Fruit fly (Drosophila melanogaster): ENCODE measurements around the gene CG31221.

The CG31221 gene

dm6 chr3R:19503058-19503682, 90.7 kb downstream of the CG31221 start (continued):
- TF ChIP-seq CG2120 (GFP tag; optimal IDR thresholded peaks at IDR 0.05) (peak; percentile 18), her (GFP tag; optimal IDR thresholded peaks at IDR 0.05) (no peak), Xrp1 (GFP tag; IDR thresholded peaks at IDR 0.05) (no peak), CG8290 (GFP tag; optimal IDR thresholded peaks at IDR 0.05) (no peak), CG8290 (tag; optimal IDR thresholded peaks at IDR 0.05) (peak; percentile 46 to 52), CG34224 (GFP tag; IDR thresholded peaks at IDR 0.05; ENCODE audit: partially characterized antibody) (no peak), Hmr (GFP tag; optimal IDR thresholded peaks at IDR 0.05) (no peak), CG2129 (GFP tag; IDR thresholded peaks at IDR 0.05; ENCODE audit: partially characterized antibody) (no peak), PHDP (tag; optimal IDR thresholded peaks at IDR 0.05) (peak; percentile 0), HLH3B (GFP tag; IDR thresholded peaks at IDR 0.05) (no peak; the same call in 1 of the 2 replicates), exex (tag; optimal IDR thresholded peaks at IDR 0.05) (no peak), crol (GFP tag; IDR thresholded peaks at IDR 0.05) (no peak), Mes4 (GFP tag; optimal IDR thresholded peaks at IDR 0.05) (no peak), CG16863 (GFP tag; optimal IDR thresholded peaks at IDR 0.05) (no peak), CG14050 (GFP tag; IDR thresholded peaks at IDR 0.05) (no peak), sqz (GFP tag; optimal IDR thresholded peaks at IDR 0.05) (no peak), NfI (GFP tag; optimal IDR thresholded peaks at IDR 0.05) (peak; percentile 11), CG2199 (GFP tag; IDR thresholded peaks at IDR 0.05) (no peak), D19B (GFP tag; optimal IDR thresholded peaks at IDR 0.05) (no peak), Elba2 (GFP tag; optimal IDR thresholded peaks at IDR 0.05) (no peak), Hr78 (GFP tag; optimal IDR thresholded peaks at IDR 0.05) (no peak), CG9797 (GFP tag; optimal IDR thresholded peaks at IDR 0.05) (no peak), Jarid2 (GFP tag; optimal IDR thresholded peaks at IDR 0.05) (no peak), lilli (GFP tag; optimal IDR thresholded peaks at IDR 0.05) (no peak), salm (tag; optimal IDR thresholded peaks at IDR 0.05) (no peak), Vsx1 (GFP tag; optimal IDR thresholded peaks at IDR 0.05) (no peak), CG11504 (tag; optimal IDR thresholded peaks at IDR 0.05) (peak; percentile 41), CG31441 (GFP tag; IDR thresholded peaks at IDR 0.05) (0 out of 2 replicates have a peak, but pooled peaks have one; percentile 28), CG32532 (GFP tag; IDR thresholded peaks at IDR 0.05) (no peak), pfk (GFP tag; optimal IDR thresholded peaks at IDR 0.05) (no peak), CG14710 (tag; optimal IDR thresholded peaks at IDR 0.05) (no peak), Sox102F (GFP tag; optimal IDR thresholded peaks at IDR 0.05) (peak; percentile 32), CG10431 (GFP tag; optimal IDR thresholded peaks at IDR 0.05) (no peak), CG18599 (GFP tag; optimal IDR thresholded peaks at IDR 0.05) (peak; percentile 17), Drgx (GFP tag; IDR thresholded peaks at IDR 0.05) (no peak), dmrt99B (tag; optimal IDR thresholded peaks at IDR 0.05) (peak; percentile 13), chm (GFP tag; IDR thresholded peaks at IDR 0.05) (no peak), CG6654 (GFP tag; optimal IDR thresholded peaks at IDR 0.05) (no peak), ro (GFP tag; IDR thresholded peaks at IDR 0.05) (no peak), Oli (tag; optimal IDR thresholded peaks at IDR 0.05) (peak; percentile 14), tgo (GFP tag; IDR thresholded peaks at IDR 0.05) (no peak), ci (GFP tag; IDR thresholded peaks at IDR 0.05) (0 out of 3 replicates have a peak, but pooled peaks have one; percentile 37), grau (tag; optimal IDR thresholded peaks at IDR 0.05) (peak; percentile 76), CG7839 (tag; optimal IDR thresholded peaks at IDR 0.05) (peak; percentile 9), Usf (GFP tag; optimal IDR thresholded peaks at IDR 0.05) (no peak), CG4360 (GFP tag; IDR thresholded peaks at IDR 0.05) (no peak), hkb (optimal IDR thresholded peaks at IDR 0.05) (no peak), hkb (GFP tag; IDR thresholded peaks at IDR 0.05) (no peak), sc (optimal IDR thresholded peaks at IDR 0.05) (no peak), sc (GFP tag; optimal IDR thresholded peaks at IDR 0.05) (no peak), kah (GFP tag; optimal IDR thresholded peaks at IDR 0.05) (no peak)

All from whole organism, embryonic.